Worm (Caenorhabditis elegans) whole organism, midembryonic: ENCODE results near the gene erg-28.

Experiments
- T22C8.4 ChIP-seq: fragments of 200-800 bp; sonication (Bioruptor generic); IDR thresholded peaks from 2 replicates; pipeline ENCODE4 v1.3.6; 2022; ENCODE audit warnings: missing genetic modification characterization, missing compliant biosample characterization
- cog-1 ChIP-seq: sonication (generic microtip); optimal IDR thresholded peaks from 2 replicates; lab custom pipeline; 2016; ENCODE audit warnings: missing genetic modification characterization, missing compliant biosample characterization
- flt-1 ChIP-seq: fragments of 200-800 bp; sonication (Bioruptor generic); IDR thresholded peaks from 2 replicates; pipeline ENCODE4 v1.3.6; 2022; ENCODE audit warnings: missing genetic modification characterization, missing compliant biosample characterization
- klf-2 ChIP-seq: fragments of 200-800 bp; sonication (Bioruptor generic); conservative IDR thresholded peaks from 2 replicates; pipeline ENCODE4 v1.3.6; 2022; ENCODE audit warnings: missing genetic modification reagents, missing genetic modification characterization, missing compliant biosample characterization
- med-1 ChIP-seq: sonication (generic microtip); optimal IDR thresholded peaks from 2 replicates; lab custom pipeline; 2017; ENCODE audit warnings: missing genetic modification characterization, mild to moderate bottlenecking, missing compliant biosample characterization, antibody characterized with exemption, missing genetic modification reagents; ENCODE audit not compliant: insufficient read depth
- ref-1 ChIP-seq: fragments of 200-800 bp; sonication (Bioruptor generic); conservative IDR thresholded peaks from 2 replicates; pipeline ENCODE4 v1.3.6; 2022; ENCODE audit warnings: missing genetic modification reagents, missing genetic modification characterization, missing compliant biosample characterization
- tab-1 ChIP-seq: fragments of 200-800 bp; sonication (Bioruptor generic); IDR thresholded peaks from 2 replicates; pipeline ENCODE4 v1.3.6; 2022; ENCODE audit warnings: missing genetic modification characterization, missing compliant biosample characterization
- ztf-23 ChIP-seq: fragments of 200-800 bp; sonication (Bioruptor generic); IDR thresholded peaks from 2 replicates; pipeline ENCODE4 v1.3.6; 2022; ENCODE audit warnings: missing genetic modification reagents, missing genetic modification characterization, missing compliant biosample characterization
- ztf-29 ChIP-seq: fragments of 200-800 bp; sonication (Bioruptor generic); IDR thresholded peaks from 2 replicates; pipeline ENCODE4 v1.3.6; 2022; ENCODE audit warnings: missing genetic modification reagents, missing genetic modification characterization, missing compliant biosample characterization

The erg-28 gene

ce11 chrV:12607113-12607512, at the start of gene erg-28:
erg-28 (plus strand) TSS chrV:12607413.
- no peak for TF ChIP-seq ztf-29 (GFP tag; lab: Robert Waterston, UW)
- TF ChIP-seq cog-1 (tag; lab: Kevin White, UChicago) = no peak
- TF ChIP-seq ref-1 (GFP tag; lab: Robert Waterston, UW) = no peak
- TF ChIP-seq ztf-23 = no peak
- no peak for TF ChIP-seq klf-2
- TF ChIP-seq tab-1 (GFP tag; lab: Robert Waterston, UW) = no peak
- TF ChIP-seq T22C8.4 (GFP tag; lab: Robert Waterston, UW) = no peak
- no peak for TF ChIP-seq med-1 (GFP tag; lab: Kevin White, UChicago)
- no peak for TF ChIP-seq flt-1 (GFP tag; lab: Robert Waterston, UW)

ce11 chrV:12560328-12560782, 46.9 kb upstream of the erg-28 start, which contains the start of gene sel-1:
sel-1 (plus strand) TSS chrV:12560732.
- no peak for TF ChIP-seq flt-1 (GFP tag; lab: Robert Waterston, UW)

DNA sequence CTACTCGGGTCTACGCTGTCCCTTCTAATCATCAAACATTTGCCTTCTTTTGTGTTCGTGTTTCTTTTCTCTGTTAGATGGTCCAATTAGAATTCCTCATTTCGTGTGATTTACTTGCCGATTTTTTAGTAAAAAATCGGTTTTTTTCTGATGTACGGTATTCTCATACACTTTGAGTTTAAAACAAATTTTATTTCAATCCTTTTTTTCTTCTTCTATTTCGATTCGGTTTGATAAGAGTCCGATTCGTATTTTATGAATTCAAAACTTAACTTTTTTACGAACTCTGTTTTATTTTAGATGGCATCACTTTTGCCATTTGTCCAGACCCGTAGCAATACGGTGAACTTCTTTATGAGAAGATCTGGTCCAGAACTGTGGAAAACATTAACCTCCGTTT, 44.0 kb upstream of the erg-28 start, which contains the start of gene mrps-5:
TSS of gene mrps-5 (plus strand) at position 301 of the 400 bp plus-strand sequence.
- TF ChIP-seq med-1 (GFP tag; lab: Kevin White, UChicago) (no peak), tab-1 (GFP tag; lab: Robert Waterston, UW) (no peak), flt-1 (GFP tag; lab: Robert Waterston, UW) (no peak), T22C8.4 (GFP tag; lab: Robert Waterston, UW) (no peak), ztf-23 (no peak), klf-2 (no peak), ref-1 (GFP tag; lab: Robert Waterston, UW) (no peak), ztf-29 (GFP tag; lab: Robert Waterston, UW) (no peak)

DNA sequence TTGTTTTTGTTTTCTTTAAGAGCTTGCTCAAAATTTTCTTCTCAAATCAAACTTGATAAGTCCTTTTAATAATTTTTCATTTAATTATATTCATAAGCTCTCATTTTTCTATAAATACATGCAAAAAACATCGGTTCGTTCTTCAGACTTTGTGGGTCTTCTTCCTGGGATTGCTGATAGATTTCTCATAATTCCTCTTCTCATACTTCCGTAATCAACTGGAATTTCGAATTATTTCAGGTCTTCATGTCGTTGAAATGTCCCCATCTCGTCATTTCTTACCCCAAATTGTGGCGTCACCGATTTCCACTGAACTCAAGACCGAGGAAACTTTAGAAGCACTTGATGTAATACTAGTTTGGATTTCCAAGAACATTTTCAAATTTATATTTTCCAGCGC, 42.3 kb upstream of the erg-28 start:
- TF ChIP-seq ztf-23 = no peak
- TF ChIP-seq cog-1 (tag; lab: Kevin White, UChicago) = no peak
- no peak for TF ChIP-seq med-1 (GFP tag; lab: Kevin White, UChicago)
- TF ChIP-seq ztf-29 (GFP tag; lab: Robert Waterston, UW) = no peak
- no peak for TF ChIP-seq ref-1 (GFP tag; lab: Robert Waterston, UW)
- TF ChIP-seq tab-1 (GFP tag; lab: Robert Waterston, UW) = no peak
- TF ChIP-seq T22C8.4 (GFP tag; lab: Robert Waterston, UW) = no peak
- no peak for TF ChIP-seq flt-1 (GFP tag; lab: Robert Waterston, UW)
- TF ChIP-seq klf-2 = no peak

DNA sequence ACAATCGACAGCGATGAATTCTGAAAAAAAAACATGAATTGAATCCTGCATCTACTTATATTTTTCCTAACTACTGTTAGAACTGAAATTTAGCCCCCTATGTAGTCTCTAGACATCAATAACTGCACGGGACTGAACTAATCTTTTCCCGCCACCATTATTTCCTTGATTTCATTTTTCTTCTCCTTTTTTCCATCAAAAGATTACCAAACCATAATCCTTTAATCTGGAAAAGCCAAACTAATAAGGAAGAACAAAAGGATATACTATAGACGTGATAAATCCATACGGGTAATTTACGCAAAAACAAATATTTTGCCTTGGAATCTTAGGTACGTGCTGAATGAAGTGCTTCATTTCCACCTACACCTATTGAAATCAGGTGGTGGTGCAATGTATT, 39.9 kb upstream of the erg-28 start:
- TF ChIP-seq T22C8.4 (GFP tag; lab: Robert Waterston, UW) = no peak
- no peak for TF ChIP-seq cog-1 (tag; lab: Kevin White, UChicago)
- TF ChIP-seq klf-2 = no peak
- TF ChIP-seq tab-1 (GFP tag; lab: Robert Waterston, UW) = no peak
- no peak for TF ChIP-seq ztf-29 (GFP tag; lab: Robert Waterston, UW)
- no peak for TF ChIP-seq ztf-23
- no peak for TF ChIP-seq med-1 (GFP tag; lab: Kevin White, UChicago)
- no peak for TF ChIP-seq flt-1 (GFP tag; lab: Robert Waterston, UW)
- no peak for TF ChIP-seq ref-1 (GFP tag; lab: Robert Waterston, UW)

- TF ChIP-seq flt-1 (GFP tag; lab: Robert Waterston, UW) (no peak), ztf-29 (GFP tag; lab: Robert Waterston, UW) (no peak), T22C8.4 (GFP tag; lab: Robert Waterston, UW) (no peak), med-1 (GFP tag; lab: Kevin White, UChicago) (no peak), cog-1 (tag; lab: Kevin White, UChicago) (no peak)
Measured at ce11 chrV:12567850-12568249, 39.4 kb upstream of the erg-28 start, which contains the start of gene E02A10.4. E02A10.4 (minus strand) TSS chrV:12567950.

DNA sequence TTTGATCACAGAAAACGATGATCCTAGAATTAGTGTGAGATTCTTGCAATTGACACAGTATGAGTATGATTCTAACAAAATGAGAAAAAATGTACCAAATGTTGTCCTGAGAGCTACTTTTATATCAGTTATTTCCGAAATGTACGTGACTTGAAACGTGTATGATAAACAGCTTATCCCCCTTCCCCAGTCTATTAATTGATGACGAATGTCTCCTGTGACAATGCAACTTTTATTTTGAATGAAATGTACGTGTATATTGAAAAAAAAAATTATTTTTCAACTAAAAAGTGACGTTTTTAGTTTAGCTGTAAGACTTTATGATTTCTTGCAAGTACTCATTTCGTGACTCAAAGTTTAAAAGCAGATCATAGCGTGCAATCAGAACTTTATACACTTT, 36.9 kb upstream of the erg-28 start:
- TF ChIP-seq ref-1 (GFP tag; lab: Robert Waterston, UW) = no peak
- TF ChIP-seq klf-2 = no peak
- no peak for TF ChIP-seq T22C8.4 (GFP tag; lab: Robert Waterston, UW)
- TF ChIP-seq ztf-23 = no peak
- TF ChIP-seq tab-1 (GFP tag; lab: Robert Waterston, UW) = no peak
- no peak for TF ChIP-seq ztf-29 (GFP tag; lab: Robert Waterston, UW)
- TF ChIP-seq med-1 (GFP tag; lab: Kevin White, UChicago) = no peak

DNA sequence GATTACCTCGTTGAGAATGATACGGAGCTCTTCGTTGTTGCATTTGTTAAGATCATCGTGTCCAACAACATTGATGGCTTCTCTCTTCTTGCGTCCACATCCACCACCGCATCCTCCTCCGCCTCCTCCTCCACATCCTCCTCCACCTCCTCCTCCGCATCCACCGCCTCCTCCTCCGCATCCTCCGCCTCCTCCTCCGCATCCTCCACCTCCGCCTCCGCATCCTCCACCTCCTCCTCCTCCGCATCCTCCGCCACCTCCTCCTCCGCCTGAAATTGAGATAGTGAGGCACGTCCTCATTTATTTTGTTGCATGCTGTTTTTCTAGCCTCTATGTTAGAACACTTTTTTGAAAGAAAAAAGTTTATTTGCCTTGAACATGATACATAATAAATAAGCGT, 31.4 kb upstream of the erg-28 start:
- no peak for TF ChIP-seq ztf-23

- TF ChIP-seq cog-1 (tag; lab: Kevin White, UChicago) (no peak), ztf-23 (no peak), klf-2 (no peak), T22C8.4 (GFP tag; lab: Robert Waterston, UW) (no peak)
Measured at ce11 chrV:12576495-12576947, 30.7 kb upstream of the erg-28 start, which contains the start of gene grl-23. grl-23 (minus strand) TSS chrV:12576897.

DNA sequence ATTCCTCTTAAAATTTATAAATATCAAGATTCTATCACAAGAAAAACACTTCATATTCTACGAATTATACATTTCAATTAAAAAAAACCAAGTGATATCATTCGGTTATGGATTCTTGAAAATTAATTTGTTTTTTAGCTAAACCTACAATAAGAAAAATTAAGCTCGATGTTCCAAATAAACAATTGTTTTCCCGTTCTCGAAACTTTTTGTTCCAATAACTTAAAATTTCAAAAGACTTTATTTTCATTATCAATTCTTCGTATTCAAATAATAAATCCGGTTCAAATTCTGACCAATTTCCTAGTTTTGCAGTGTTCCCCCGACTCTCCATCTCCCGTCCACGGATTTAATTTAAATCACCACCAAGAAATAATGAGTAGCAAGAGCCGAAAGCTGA, 27.9 kb upstream of the erg-28 start, which contains the start of gene E02A10.3:
TSS of gene E02A10.3 (plus strand) at position 301 of the 400 bp plus-strand sequence.
- TF ChIP-seq ztf-23 (no peak), klf-2 (no peak), flt-1 (GFP tag; lab: Robert Waterston, UW) (no peak), cog-1 (tag; lab: Kevin White, UChicago) (no peak), ref-1 (GFP tag; lab: Robert Waterston, UW) (no peak)

ce11 chrV:12583421-12583820, 23.8 kb upstream of the erg-28 start:
- no peak for TF ChIP-seq T22C8.4 (GFP tag; lab: Robert Waterston, UW)
- no peak for TF ChIP-seq ztf-29 (GFP tag; lab: Robert Waterston, UW)
- no peak for TF ChIP-seq cog-1 (tag; lab: Kevin White, UChicago)
- TF ChIP-seq ref-1 (GFP tag; lab: Robert Waterston, UW) = no peak
- no peak for TF ChIP-seq flt-1 (GFP tag; lab: Robert Waterston, UW)
- TF ChIP-seq ztf-23 = no peak
- no peak for TF ChIP-seq klf-2
- no peak for TF ChIP-seq med-1 (GFP tag; lab: Kevin White, UChicago)
- no peak for TF ChIP-seq tab-1 (GFP tag; lab: Robert Waterston, UW)
